Fruit fly (Drosophila melanogaster): Measurements from ENCODE around the gene heca.

heca gene

dm6 chr3R:30245739-30246589, 31.8 kb upstream of the heca start:
- TF ChIP-seq kay (GFP tag; ENCODE audit: borderline replicate concordance) (peak; percentile 53), ovo (GFP tag; optimal IDR thresholded peaks at IDR 0.05) (no peak), CG12768 (GFP tag; optimal IDR thresholded peaks at IDR 0.05) (no peak), CG7045 (GFP tag; optimal IDR thresholded peaks at IDR 0.05) (no peak)

dm6 chr3R:30246603-30247002, 31.1 kb upstream of the heca start, which contains the start of gene CG9733:
Gene CG9733 (minus strand): TSS chr3R:30246703.
- TF ChIP-seq Clk (GFP tag; optimal IDR thresholded peaks at IDR 0.05) (no peak), cic (GFP tag; optimal IDR thresholded peaks at IDR 0.05) (no peak), CG1620 (GFP tag; optimal IDR thresholded peaks at IDR 0.05) (no peak), pad (GFP tag; optimal IDR thresholded peaks at IDR 0.05) (no peak), CG11617 (GFP tag; optimal IDR thresholded peaks at IDR 0.05) (no peak), CG12768 (GFP tag; optimal IDR thresholded peaks at IDR 0.05) (no peak), bab1 (GFP tag; optimal IDR thresholded peaks at IDR 0.05) (no peak), Crg-1 (GFP tag; optimal IDR thresholded peaks at IDR 0.05) (no peak), Mnt (GFP tag; optimal IDR thresholded peaks at IDR 0.05) (no peak), tj (GFP tag; optimal IDR thresholded peaks at IDR 0.05) (no peak), CG7101 (tag; optimal IDR thresholded peaks at IDR 0.05) (no peak), CG33017 (tag; optimal IDR thresholded peaks at IDR 0.05) (no peak), CG14711 (tag; optimal IDR thresholded peaks at IDR 0.05) (no peak), toe (GFP tag; optimal IDR thresholded peaks at IDR 0.05) (no peak), CG5204 (GFP tag; optimal IDR thresholded peaks at IDR 0.05) (no peak), CG7045 (GFP tag; optimal IDR thresholded peaks at IDR 0.05) (no peak), ovo (GFP tag; optimal IDR thresholded peaks at IDR 0.05) (no peak), cnc (optimal IDR thresholded peaks at IDR 0.05) (no peak), kay (GFP tag; ENCODE audit: borderline replicate concordance) (no peak)

dm6 chr3R:30247802-30248363, 29.8 kb upstream of the heca start:
- no peak for TF ChIP-seq CG7101 (tag; optimal IDR thresholded peaks at IDR 0.05)
- no peak for TF ChIP-seq CG7045 (GFP tag; optimal IDR thresholded peaks at IDR 0.05)
- TF ChIP-seq tj (GFP tag; optimal IDR thresholded peaks at IDR 0.05), result no peak
- TF ChIP-seq CG14711 (tag; optimal IDR thresholded peaks at IDR 0.05), result peak; percentile 43
- peak; percentile 48 for TF ChIP-seq CG12768 (GFP tag; optimal IDR thresholded peaks at IDR 0.05)

- TF ChIP-seq Mnt (GFP tag; optimal IDR thresholded peaks at IDR 0.05) (no peak), pad (GFP tag; optimal IDR thresholded peaks at IDR 0.05) (no peak), CG33017 (tag; optimal IDR thresholded peaks at IDR 0.05) (no peak), CG11617 (GFP tag; optimal IDR thresholded peaks at IDR 0.05) (no peak), Clk (GFP tag; optimal IDR thresholded peaks at IDR 0.05) (no peak), Crg-1 (GFP tag; optimal IDR thresholded peaks at IDR 0.05) (no peak), bab1 (GFP tag; optimal IDR thresholded peaks at IDR 0.05) (peak; percentile 32)
These were observed 29.2 kb upstream of the heca start for dm6 chr3R:30248565-30248964.

- no peak for TF ChIP-seq Clk (GFP tag; optimal IDR thresholded peaks at IDR 0.05)
- TF ChIP-seq ovo (GFP tag; optimal IDR thresholded peaks at IDR 0.05), result no peak
- no peak for TF ChIP-seq cnc (optimal IDR thresholded peaks at IDR 0.05)
- TF ChIP-seq CG12768 (GFP tag; optimal IDR thresholded peaks at IDR 0.05), result no peak
- TF ChIP-seq kay (GFP tag; ENCODE audit: borderline replicate concordance), result no peak
- TF ChIP-seq tj (GFP tag; optimal IDR thresholded peaks at IDR 0.05), result no peak
- no peak for TF ChIP-seq CG7101 (tag; optimal IDR thresholded peaks at IDR 0.05)
- no peak for TF ChIP-seq bab1 (GFP tag; optimal IDR thresholded peaks at IDR 0.05)
- no peak for TF ChIP-seq toe (GFP tag; optimal IDR thresholded peaks at IDR 0.05)
- TF ChIP-seq CG7045 (GFP tag; optimal IDR thresholded peaks at IDR 0.05), result no peak
- TF ChIP-seq CG33017 (tag; optimal IDR thresholded peaks at IDR 0.05), result no peak
- TF ChIP-seq Hr96 (GFP tag; optimal IDR thresholded peaks at IDR 0.05), result no peak
These were observed 28.4 kb upstream of the heca start, which contains the start of gene CG34299 for dm6 chr3R:30249283-30249682. Gene CG34299 (plus strand): TSS chr3R:30249583.

- TF ChIP-seq CG5204 (GFP tag; optimal IDR thresholded peaks at IDR 0.05) (no peak), Mnt (GFP tag; optimal IDR thresholded peaks at IDR 0.05) (no peak), toe (GFP tag; optimal IDR thresholded peaks at IDR 0.05) (no peak), CG7045 (GFP tag; optimal IDR thresholded peaks at IDR 0.05) (no peak), CG33017 (tag; optimal IDR thresholded peaks at IDR 0.05) (no peak), Crg-1 (GFP tag; optimal IDR thresholded peaks at IDR 0.05) (no peak)
These were observed 27.2 kb upstream of the heca start, which contains the start of gene CG9682 for dm6 chr3R:30250496-30250978. Gene CG9682 (plus strand): TSS chr3R:30250928.

dm6 chr3R:30252317-30252716, 25.4 kb upstream of the heca start:
- TF ChIP-seq ovo (GFP tag; optimal IDR thresholded peaks at IDR 0.05) (no peak), Mnt (GFP tag; optimal IDR thresholded peaks at IDR 0.05) (no peak)
